Fruit fly (Drosophila melanogaster): ENCODE data around the gene ND-ACP.

Gene ND-ACP

DNA sequence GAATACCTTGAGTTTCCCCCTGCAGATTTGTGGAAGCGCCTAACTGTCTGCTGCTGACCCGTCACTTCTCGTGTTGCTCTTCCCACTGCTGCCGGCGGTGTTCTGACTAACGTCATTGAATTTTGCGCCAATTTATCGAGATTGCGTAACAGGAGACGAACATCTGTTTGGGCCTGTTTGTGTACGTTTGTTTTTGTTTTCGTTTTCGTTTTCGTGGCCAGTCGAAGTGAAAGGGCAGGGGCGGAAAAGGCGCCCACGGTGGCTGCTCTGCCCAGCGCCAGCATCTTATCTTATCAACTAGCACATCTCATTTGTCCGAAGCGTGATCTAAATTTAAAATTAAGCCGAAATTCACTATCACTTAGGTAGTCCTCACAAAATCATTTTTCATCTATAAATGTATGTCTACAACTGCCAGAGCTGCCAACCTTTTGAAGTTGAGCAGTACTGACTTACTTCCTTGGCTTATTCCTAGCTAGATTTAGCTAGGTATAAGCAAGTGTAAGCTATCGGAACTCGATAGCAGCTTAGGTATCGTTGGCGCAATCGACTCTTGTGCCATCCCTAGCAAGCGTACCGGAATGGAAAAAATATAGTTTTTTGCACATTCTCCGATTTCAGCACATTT is 22.6 kb upstream of the ND-ACP start, which contains the start of the genes Ctr9 and Nt5a (continued):
- TF ChIP-seq Poxn (GFP tag; IDR thresholded peaks at IDR 0.05) (no peak), ci (GFP tag; IDR thresholded peaks at IDR 0.05) (peak; percentile 67; the same call in 2 of the 3 replicates), CG9817 (tag; optimal IDR thresholded peaks at IDR 0.05) (peak; percentile 65), CG14710 (tag; optimal IDR thresholded peaks at IDR 0.05) (peak; percentile 69), Bgb (GFP tag; IDR thresholded peaks at IDR 0.05; ENCODE audit: partially characterized antibody) (peak; percentile 85), CG18262 (tag; optimal IDR thresholded peaks at IDR 0.05) (peak; percentile 20), NC2β (GFP tag; optimal IDR thresholded peaks at IDR 0.05) (peak; percentile 15), zen2 (GFP tag; IDR thresholded peaks at IDR 0.05; ENCODE audit: partially characterized antibody) (peak; percentile 57), CG16813 (GFP tag; IDR thresholded peaks at IDR 0.05; ENCODE audit: partially characterized antibody) (peak; percentile 76), lilli (GFP tag; optimal IDR thresholded peaks at IDR 0.05) (peak; percentile 85), Drgx (GFP tag; IDR thresholded peaks at IDR 0.05) (no peak), CG17829 (tag; optimal IDR thresholded peaks at IDR 0.05) (peak; percentile 61), CG12744 (GFP tag; optimal IDR thresholded peaks at IDR 0.05) (peak; percentile 61), grau (tag; optimal IDR thresholded peaks at IDR 0.05) (peak; percentile 58), CG9797 (GFP tag; optimal IDR thresholded peaks at IDR 0.05) (peak; percentile 37), Myb (GFP tag; optimal IDR thresholded peaks at IDR 0.05) (peak; percentile 72), usp (GFP tag; optimal IDR thresholded peaks at IDR 0.05) (no peak), CG2889 (GFP tag; IDR thresholded peaks at IDR 0.05) (peak; percentile 34; the same call in 1 of the 3 replicates), Bteb2 (GFP tag; optimal IDR thresholded peaks at IDR 0.05) (peak; percentile 72), CG2116 (GFP tag; optimal IDR thresholded peaks at IDR 0.05) (peak; percentile 78), sna (GFP tag; IDR thresholded peaks at IDR 0.05; ENCODE audit: partially characterized antibody) (peak; percentile 64; the same call in 1 of the 2 replicates), hb (GFP tag; IDR thresholded peaks at IDR 0.05; ENCODE audit: partially characterized antibody) (no peak; the same call in 2 of the 3 replicates), Aef1 (GFP tag; IDR thresholded peaks at IDR 0.05) (peak; percentile 49), stc (GFP tag; IDR thresholded peaks at IDR 0.05) (no peak), Mrtf (GFP tag; IDR thresholded peaks at IDR 0.05) (no peak), sim (GFP tag; IDR thresholded peaks at IDR 0.05) (no peak), Adf1 (GFP tag; IDR thresholded peaks at IDR 0.05) (0 out of 2 replicates have a peak, but pooled peaks have one; percentile 38), CG6272 (GFP tag; IDR thresholded peaks at IDR 0.05) (peak; percentile 62), jumu (GFP tag; optimal IDR thresholded peaks at IDR 0.05) (peak; percentile 56), jing (GFP tag; optimal IDR thresholded peaks at IDR 0.05) (no peak), CG7963 (GFP tag; IDR thresholded peaks at IDR 0.05; ENCODE audit: partially characterized antibody) (peak; percentile 54; the same call in 2 of the 3 replicates), CG12942 (GFP tag; optimal IDR thresholded peaks at IDR 0.05) (peak; percentile 14), dysf (GFP tag; IDR thresholded peaks at IDR 0.05) (peak; percentile 40; the same call in 2 of the 3 replicates), Chrac-16 (GFP tag; optimal IDR thresholded peaks at IDR 0.05) (peak; percentile 59), CG42726 (GFP tag; IDR thresholded peaks at IDR 0.05; ENCODE audit: partially characterized antibody) (peak; percentile 16; the same call in 1 of the 2 replicates), Hr51 (GFP tag; optimal IDR thresholded peaks at IDR 0.05) (peak in 1 of 2 experiments; percentile 48), eve (GFP tag; optimal IDR thresholded peaks at IDR 0.05) (no peak), Hmx (GFP tag; optimal IDR thresholded peaks at IDR 0.05) (no peak), CG1024 (GFP tag; IDR thresholded peaks at IDR 0.05) (no peak), Dfd (GFP tag; optimal IDR thresholded peaks at IDR 0.05) (no peak), CG12155 (GFP tag; optimal IDR thresholded peaks at IDR 0.05) (peak; percentile 52), otp (GFP tag; IDR thresholded peaks at IDR 0.05) (no peak), CG2120 (GFP tag; optimal IDR thresholded peaks at IDR 0.05) (peak; percentile 84), maf-S (GFP tag; optimal IDR thresholded peaks at IDR 0.05) (peak; percentile 45), CG33557 (GFP tag; optimal IDR thresholded peaks at IDR 0.05) (peak; percentile 19), CG17802 (tag; optimal IDR thresholded peaks at IDR 0.05) (peak; percentile 62), Dip2 (GFP tag; IDR thresholded peaks at IDR 0.05) (no peak), CkIIα-i1 (GFP tag; IDR thresholded peaks at IDR 0.05) (no peak), CG34422 (GFP tag; IDR thresholded peaks at IDR 0.05) (peak; percentile 84), CG15601 (tag; optimal IDR thresholded peaks at IDR 0.05) (peak; percentile 62)
